Fruit fly (Drosophila melanogaster): ENCODE results near the gene LPCAT.

dm6 chrX:9544457-9544856, 35.3 kb downstream of the LPCAT start:
- TF ChIP-seq CG17806 (tag; optimal IDR thresholded peaks at IDR 0.05) (no peak), EcR (GFP tag; optimal IDR thresholded peaks at IDR 0.05) (no peak), CG14655 (GFP tag; optimal IDR thresholded peaks at IDR 0.05) (no peak), gl (tag; optimal IDR thresholded peaks at IDR 0.05) (no peak), Ets98B (GFP tag; IDR thresholded peaks at IDR 0.05) (no peak), Pif1A (GFP tag; optimal IDR thresholded peaks at IDR 0.05) (no peak), CG8159 (tag; optimal IDR thresholded peaks at IDR 0.05) (no peak), CG15710 (tag; optimal IDR thresholded peaks at IDR 0.05) (no peak), fd96Ca (GFP tag; IDR thresholded peaks at IDR 0.05) (no peak), CG12605 (GFP tag; IDR thresholded peaks at IDR 0.05) (no peak), CG8301 (tag; optimal IDR thresholded peaks at IDR 0.05) (no peak), rn (GFP tag; IDR thresholded peaks at IDR 0.05) (no peak), Snoo (tag; optimal IDR thresholded peaks at IDR 0.05) (no peak)
